Worm (Caenorhabditis elegans): ENCODE results near the gene del-6.

del-6 gene

DNA sequence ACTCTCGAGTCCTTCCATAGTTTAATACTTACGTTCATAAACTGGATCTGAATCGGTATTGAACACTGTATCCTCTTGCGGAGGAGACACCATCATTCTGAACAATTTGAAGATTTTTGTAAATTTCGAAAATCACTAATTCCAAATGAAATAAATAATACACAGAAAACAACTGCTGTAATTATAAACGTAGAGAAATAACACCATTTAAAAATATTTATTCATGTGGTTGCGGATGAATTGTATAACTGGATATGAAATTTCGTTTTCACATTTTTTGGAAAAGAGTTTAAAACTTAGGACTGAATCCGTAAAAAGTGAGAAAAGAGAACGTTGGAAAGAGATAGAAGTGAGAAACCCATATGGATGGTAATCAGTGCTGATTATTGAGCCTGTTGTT, 5.5 kb downstream of the del-6 start, which contains the start of gene mics-1:
Gene mics-1, minus strand, starts transcription at position 101 of the 400 bp plus-strand sequence.
- no peak for TF ChIP-seq nhr-12 (tag; optimal IDR thresholded peaks at IDR 0.05)
- no peak for TF ChIP-seq zag-1 (tag; optimal IDR thresholded peaks at IDR 0.05)
- no peak for TF ChIP-seq efl-1 (optimal IDR thresholded peaks at IDR 0.05)
- peak in 1 of 2 experiments; percentile 34 for TF ChIP-seq efl-1 (GFP tag; optimal IDR thresholded peaks at IDR 0.05 in 1 of 2)

DNA sequence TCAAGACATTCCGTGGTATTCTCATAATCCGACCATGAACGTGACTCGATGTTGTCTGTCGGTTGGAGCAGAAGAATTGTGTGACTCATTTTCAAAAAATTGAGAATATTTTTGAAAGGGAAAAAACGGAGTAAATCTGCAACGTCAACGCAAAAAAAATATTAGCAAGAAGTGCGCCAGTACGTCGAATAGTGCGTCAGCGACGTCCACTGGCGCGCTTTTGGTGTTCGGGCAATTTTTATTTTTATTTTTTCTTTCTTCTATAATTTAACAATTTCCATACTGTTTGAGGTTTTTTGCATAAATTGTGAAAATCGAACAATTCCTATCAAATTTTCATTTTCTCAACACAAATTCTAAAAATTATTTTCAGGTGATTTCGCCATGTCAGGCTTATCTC, 6.2 kb downstream of the del-6 start, which contains the start of the genes erh-1 and lpd-9:
Gene erh-1, minus strand, starts transcription at position 204 of the 400 bp plus-strand sequence.
Gene lpd-9, plus strand, starts transcription at position 368 of the 400 bp plus-strand sequence.
- TF ChIP-seq hpl-2 (GFP tag; optimal IDR thresholded peaks at IDR 0.05) (no peak), nhr-76 (tag; optimal IDR thresholded peaks at IDR 0.05) (no peak), jun-1 (tag; optimal IDR thresholded peaks at IDR 0.05) (peak; percentile 53), ets-5 (GFP tag; IDR thresholded peaks at IDR 0.05) (no peak), pqm-1 (tag; optimal IDR thresholded peaks at IDR 0.05) (no peak), pag-3 (tag; optimal IDR thresholded peaks at IDR 0.05; ENCODE audit: borderline replicate concordance, insufficient read depth) (peak; percentile 53), ztf-4 (tag; optimal IDR thresholded peaks at IDR 0.05) (no peak), fos-1 (tag; optimal IDR thresholded peaks at IDR 0.05) (no peak), ceh-90 (tag; optimal IDR thresholded peaks at IDR 0.05) (no peak), aha-1 (tag; optimal IDR thresholded peaks at IDR 0.05) (peak; percentile 30), ceh-63 (GFP tag; optimal IDR thresholded peaks at IDR 0.05) (no peak), efl-3 (GFP tag; optimal IDR thresholded peaks at IDR 0.05) (no peak), snpc-4 (tag; optimal IDR thresholded peaks at IDR 0.05) (peak; percentile 77), nhr-77 (tag; optimal IDR thresholded peaks at IDR 0.05) (peak; percentile 67), nhr-28 (tag; optimal IDR thresholded peaks at IDR 0.05) (no peak), tbx-2 (tag; optimal IDR thresholded peaks at IDR 0.05) (peak; percentile 87), lin-35 (GFP tag; optimal IDR thresholded peaks at IDR 0.05) (peak; percentile 73 to 87), nhr-237 (tag; optimal IDR thresholded peaks at IDR 0.05) (no peak), efl-1 (optimal IDR thresholded peaks at IDR 0.05) (peak; percentile 76 to 83), efl-1 (GFP tag; optimal IDR thresholded peaks at IDR 0.05 in 1 of 2) (peak; percentile 77 to 98), mdl-1 (tag; optimal IDR thresholded peaks at IDR 0.05) (peak in 1 of 2 experiments; percentile 25), nhr-11 (tag; optimal IDR thresholded peaks at IDR 0.05) (peak; percentile 37), mab-9 (GFP tag; IDR thresholded peaks at IDR 0.05) (peak; percentile 76), sup-37 (GFP tag; optimal IDR thresholded peaks at IDR 0.05) (peak; percentile 39), nhr-12 (tag; optimal IDR thresholded peaks at IDR 0.05) (no peak), unc-62 (GFP tag; optimal IDR thresholded peaks at IDR 0.05) (no peak), isw-1 (GFP tag; IDR thresholded peaks at IDR 0.05) (peak; percentile 72), lsy-2 (tag; optimal IDR thresholded peaks at IDR 0.05) (peak; percentile 78 to 86), unc-30 (tag; optimal IDR thresholded peaks at IDR 0.05) (no peak), unc-98 (GFP tag; IDR thresholded peaks at IDR 0.05) (no peak), fkh-8 (tag; optimal IDR thresholded peaks at IDR 0.05) (peak; percentile 55), zip-4 (GFP tag; optimal IDR thresholded peaks at IDR 0.05) (peak; percentile 59), fkh-10 (GFP tag; optimal IDR thresholded peaks at IDR 0.05) (peak; percentile 17), mep-1 (tag; optimal IDR thresholded peaks at IDR 0.05) (peak; percentile 90), ama-1 (optimal IDR thresholded peaks at IDR 0.05) (no peak), nhr-71 (tag; optimal IDR thresholded peaks at IDR 0.05) (peak; percentile 87), lir-3 (tag; optimal IDR thresholded peaks at IDR 0.05; ENCODE audit: poor library complexity) (peak; percentile 6), ceh-88 (GFP tag; IDR thresholded peaks at IDR 0.05) (peak; percentile 21; the same call in 1 of the 2 replicates), nhr-84 (tag; optimal IDR thresholded peaks at IDR 0.05) (no peak), ceh-82 (tag; optimal IDR thresholded peaks at IDR 0.05) (peak; percentile 77 to 84 (median 79)), pax-3 (tag; optimal IDR thresholded peaks at IDR 0.05) (peak; percentile 19), rnt-1 (tag; optimal IDR thresholded peaks at IDR 0.05) (peak; percentile 89), lin-13 (GFP tag; optimal IDR thresholded peaks at IDR 0.05) (peak; percentile 17), elt-3 (tag; optimal IDR thresholded peaks at IDR 0.05) (peak in 1 of 6 experiments; percentile 34), zag-1 (tag; optimal IDR thresholded peaks at IDR 0.05) (no peak), ceh-8 (GFP tag; optimal IDR thresholded peaks at IDR 0.05) (peak; percentile 51), lin-15B (tag; optimal IDR thresholded peaks at IDR 0.05) (peak; percentile 52), vab-15 (tag; optimal IDR thresholded peaks at IDR 0.05) (no peak), nhr-90 (tag; optimal IDR thresholded peaks at IDR 0.05; ENCODE audit: poor library complexity) (peak; percentile 85), mef-2 (tag; optimal IDR thresholded peaks at IDR 0.05) (no peak), egl-13 (tag; optimal IDR thresholded peaks at IDR 0.05) (peak; percentile 75)

Data from whole organism, L1 larva.